Fruit fly (Drosophila melanogaster): Measurements from ENCODE around the gene futsch.

futsch gene

dm6 chrX:1387149-1387752, 21.6 kb upstream of the futsch start (continued):
- TF ChIP-seq Hey (tag; optimal IDR thresholded peaks at IDR 0.05) (peak; percentile 22), Bdp1 (GFP tag; optimal IDR thresholded peaks at IDR 0.05) (no peak), slp2 (GFP tag; optimal IDR thresholded peaks at IDR 0.05) (no peak), CG13123 (GFP tag; optimal IDR thresholded peaks at IDR 0.05) (no peak), hbn (GFP tag; IDR thresholded peaks at IDR 0.05; ENCODE audit: partially characterized antibody) (no peak), B-H1 (GFP tag; IDR thresholded peaks at IDR 0.05) (no peak), cg (GFP tag; optimal IDR thresholded peaks at IDR 0.05) (peak; percentile 65), kah (GFP tag; optimal IDR thresholded peaks at IDR 0.05) (peak; percentile 84), knrl (GFP tag; IDR thresholded peaks at IDR 0.05; ENCODE audit: partially characterized antibody) (no peak), ftz-f1 (GFP tag; optimal IDR thresholded peaks at IDR 0.05) (no peak), luna (GFP tag; optimal IDR thresholded peaks at IDR 0.05) (no peak), Scr (GFP tag; IDR thresholded peaks at IDR 0.05; ENCODE audit: partially characterized antibody) (no peak), gfzf (GFP tag; optimal IDR thresholded peaks at IDR 0.05) (no peak), CG10366 (GFP tag; IDR thresholded peaks at IDR 0.05) (no peak), sd (tag; optimal IDR thresholded peaks at IDR 0.05) (no peak), CG14667 (GFP tag; IDR thresholded peaks at IDR 0.05) (no peak), CG34376 (GFP tag; optimal IDR thresholded peaks at IDR 0.05) (peak; percentile 32), gsb (GFP tag; IDR thresholded peaks at IDR 0.05) (no peak), da (GFP tag; optimal IDR thresholded peaks at IDR 0.05) (no peak), pan (optimal IDR thresholded peaks at IDR 0.05) (no peak), pan (GFP tag; optimal IDR thresholded peaks at IDR 0.05 in 1 of 2, IDR thresholded peaks at IDR 0.05 in 1 of 2) (no peak), TFAM (GFP tag; optimal IDR thresholded peaks at IDR 0.05) (no peak), pros (GFP tag; optimal IDR thresholded peaks at IDR 0.05) (peak; percentile 4), sens (GFP tag) (peak; percentile 81), schlank (tag; optimal IDR thresholded peaks at IDR 0.05) (no peak), nerfin-1 (tag; optimal IDR thresholded peaks at IDR 0.05) (no peak), Ets97D (GFP tag; optimal IDR thresholded peaks at IDR 0.05) (no peak), CG1603 (tag; optimal IDR thresholded peaks at IDR 0.05) (peak; percentile 15), ATbp (GFP tag; optimal IDR thresholded peaks at IDR 0.05) (peak; percentile 53), wor (GFP tag; IDR thresholded peaks at IDR 0.05) (no peak), NC2α (GFP tag; optimal IDR thresholded peaks at IDR 0.05) (no peak), dm (GFP tag; optimal IDR thresholded peaks at IDR 0.05) (no peak), CG8290 (GFP tag; optimal IDR thresholded peaks at IDR 0.05) (no peak), CG8290 (tag; optimal IDR thresholded peaks at IDR 0.05) (peak in 1 of 2 experiments; percentile 34), CG7745 (tag; optimal IDR thresholded peaks at IDR 0.05) (no peak), CG30431 (GFP tag; optimal IDR thresholded peaks at IDR 0.05) (no peak)

dm6 chrX:1388148-1388703, 20.6 kb upstream of the futsch start:
- TF ChIP-seq Ets65A (GFP tag): peak; percentile 8
- TF ChIP-seq eve (GFP tag; optimal IDR thresholded peaks at IDR 0.05): no peak
- peak; percentile 52 for TF ChIP-seq kni (GFP tag; optimal IDR thresholded peaks at IDR 0.05)
- TF ChIP-seq gcm (GFP tag; optimal IDR thresholded peaks at IDR 0.05): no peak
- peak; percentile 75 for TF ChIP-seq pros (GFP tag; optimal IDR thresholded peaks at IDR 0.05)
- TF ChIP-seq Trl (optimal IDR thresholded peaks at IDR 0.05): peak; percentile 81 to 86
- TF ChIP-seq Trl (GFP tag; optimal IDR thresholded peaks at IDR 0.05): no peak
- TF ChIP-seq ato (GFP tag; IDR thresholded peaks at IDR 0.05; ENCODE audit: partially characterized antibody): no peak
- peak in 1 of 2 experiments; percentile 55 for TF ChIP-seq Eip74EF (GFP tag; optimal IDR thresholded peaks at IDR 0.05)
- no peak for TF ChIP-seq pan (optimal IDR thresholded peaks at IDR 0.05)
- TF ChIP-seq pan (GFP tag; optimal IDR thresholded peaks at IDR 0.05 in 1 of 2, IDR thresholded peaks at IDR 0.05 in 1 of 2): no peak
- TF ChIP-seq PHDP (tag; optimal IDR thresholded peaks at IDR 0.05): peak; percentile 8
- peak; percentile 58 for TF ChIP-seq ci (GFP tag; IDR thresholded peaks at IDR 0.05)
- TF ChIP-seq crol (GFP tag; IDR thresholded peaks at IDR 0.05): peak; percentile 95
- peak; percentile 43 for TF ChIP-seq CG1832 (GFP tag; optimal IDR thresholded peaks at IDR 0.05)
- TF ChIP-seq CG4360 (GFP tag; IDR thresholded peaks at IDR 0.05): peak; percentile 78
- TF ChIP-seq chinmo (GFP tag; IDR thresholded peaks at IDR 0.05; ENCODE audit: partially characterized antibody): 0 out of 4 replicates have a peak, but pooled peaks have one; percentile 30
- TF ChIP-seq CG3847 (GFP tag; IDR thresholded peaks at IDR 0.05): no peak
- peak; percentile 65 for TF ChIP-seq CG10543 (GFP tag; optimal IDR thresholded peaks at IDR 0.05)

All from whole organism, embryonic.